Fruit fly (Drosophila melanogaster): ENCODE data around the gene ninaA.

dm6 chr2L:868961-869360, 8.1 kb upstream of the ninaA start:
- TF ChIP-seq CTCF (optimal IDR thresholded peaks at IDR 0.05) (no peak), CG8478 (optimal IDR thresholded peaks at IDR 0.05) (no peak)

All from S2 (cell line).